Worm (Caenorhabditis elegans): Measurements from ENCODE around the gene hlh-10.

ce11 chrV:9297332-9297731, 15.3 kb upstream of the hlh-10 start, which contains the start of gene F44A2.5:
- TF ChIP-seq fkh-10 (GFP tag; optimal IDR thresholded peaks at IDR 0.05) (no peak), pha-4 (tag; optimal IDR thresholded peaks at IDR 0.05) (no peak), ref-2 (tag; optimal IDR thresholded peaks at IDR 0.05) (no peak), hlh-6 (tag; optimal IDR thresholded peaks at IDR 0.05) (no peak), hlh-30 (tag; optimal IDR thresholded peaks at IDR 0.05; ENCODE audit: insufficient read depth) (no peak), ceh-18 (tag; optimal IDR thresholded peaks at IDR 0.05) (no peak), nhr-11 (tag; optimal IDR thresholded peaks at IDR 0.05) (no peak), ceh-19 (GFP tag; optimal IDR thresholded peaks at IDR 0.05) (no peak), pha-2 (tag; optimal IDR thresholded peaks at IDR 0.05) (no peak), K09A11.1 (tag; optimal IDR thresholded peaks at IDR 0.05; ENCODE audit: insufficient read depth) (no peak), ceh-30 (tag; optimal IDR thresholded peaks at IDR 0.05) (no peak), ceh-6 (GFP tag; optimal IDR thresholded peaks at IDR 0.05) (no peak), elt-2 (tag; optimal IDR thresholded peaks at IDR 0.05) (no peak), F13H6.1 (tag; optimal IDR thresholded peaks at IDR 0.05) (no peak)
